Worm (Caenorhabditis elegans) whole organism, L2 larva: Measurements from ENCODE around the gene F45E1.1.

Source experiments
- ceh-82 ChIP-seq: fragments of 150-350 bp; optimal IDR thresholded peaks from 2 replicates; lab custom pipeline; 2014; ENCODE audit warnings: missing biosample characterization, missing genetic modification characterization
- elt-1 ChIP-seq: fragments of 150-350 bp; optimal IDR thresholded peaks from 2 replicates; lab custom pipeline; 2014; ENCODE audit warnings: missing biosample characterization, missing genetic modification characterization
- fos-1 ChIP-seq: fragments of 150-350 bp; optimal IDR thresholded peaks from 2 replicates; lab custom pipeline; 2014; ENCODE audit warnings: missing biosample characterization, missing genetic modification characterization
- lin-11 ChIP-seq: fragments of 150-350 bp; sonication (generic microtip); optimal IDR thresholded peaks from 2 replicates; lab custom pipeline; 2014; ENCODE audit warnings: missing biosample characterization, missing genetic modification characterization, inconsistent platforms, mixed read lengths
- lin-39 ChIP-seq: fragments of 150-350 bp; optimal IDR thresholded peaks from 2 replicates; lab custom pipeline; 2014; ENCODE audit warnings: missing biosample characterization, missing genetic modification reagents, missing genetic modification characterization
- nhr-11 ChIP-seq: fragments of 150-350 bp; optimal IDR thresholded peaks from 2 replicates; lab custom pipeline; 2014; ENCODE audit warnings: missing biosample characterization, missing genetic modification characterization
- nhr-12 ChIP-seq: fragments of 150-350 bp; optimal IDR thresholded peaks from 2 replicates; lab custom pipeline; 2014; ENCODE audit warnings: missing biosample characterization, missing genetic modification characterization
- nhr-237 ChIP-seq: fragments of 150-350 bp; optimal IDR thresholded peaks from 2 replicates; lab custom pipeline; 2014; ENCODE audit warnings: missing biosample characterization, missing genetic modification characterization
- sma-9 ChIP-seq, 2 experiments: fragments of 150-350 bp in 1 of 2; sonication (generic microtip) in 1 of 2; optimal IDR thresholded peaks; 2 replicates each; lab custom pipeline; 2014 to 2016; ENCODE audit warnings: missing genetic modification characterization in 2 of 2, mild to moderate bottlenecking in 1 of 2, missing biosample characterization in 1 of 2, missing compliant biosample characterization in 1 of 2, missing genetic modification reagents in 1 of 2, moderate library complexity in 1 of 2
- snpc-4 ChIP-seq: fragments of 150-350 bp; optimal IDR thresholded peaks from 2 replicates; lab custom pipeline; 2014; ENCODE audit warnings: missing biosample characterization, missing genetic modification characterization
- unc-62 ChIP-seq: fragments of 150-350 bp; optimal IDR thresholded peaks from 2 replicates; lab custom pipeline; 2014; ENCODE audit warnings: missing biosample characterization, missing genetic modification reagents, missing genetic modification characterization
- zag-1 ChIP-seq: fragments of 150-350 bp; optimal IDR thresholded peaks from 2 replicates; lab custom pipeline; 2014; ENCODE audit warnings: missing biosample characterization, missing genetic modification characterization

DNA sequence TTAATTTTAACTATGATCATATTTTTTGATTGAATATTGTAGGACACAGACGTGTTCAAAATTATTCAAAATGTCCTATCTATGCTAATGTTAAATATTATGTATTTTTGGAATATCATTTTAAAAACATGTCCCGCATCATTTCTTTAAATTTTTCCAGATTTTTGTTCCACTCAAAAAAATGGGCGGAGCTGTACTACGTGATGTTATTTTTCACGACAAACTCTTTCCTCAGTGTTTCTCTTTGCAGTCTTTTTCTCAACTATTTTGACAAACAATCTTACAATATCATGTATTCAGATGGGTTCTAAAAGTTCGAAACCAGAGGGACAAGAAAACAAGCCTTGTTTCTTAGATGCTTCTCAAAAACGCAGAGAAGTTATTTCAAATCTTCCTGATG lies 27.1 kb upstream of the F45E1.1 start, which contains the start of gene F45E1.5:
- TF ChIP-seq lin-39 (tag; lab: Kevin White, UChicago) (no peak), nhr-237 (no peak), snpc-4 (tag; lab: Kevin White, UChicago) (no peak), nhr-12 (tag; lab: Kevin White, UChicago) (no peak), elt-1 (tag; lab: Kevin White, UChicago) (no peak), sma-9 (GFP tag; optimal IDR thresholded peaks at IDR 0.05; lab: Kevin White, UChicago) (no peak), sma-9 (tag; optimal IDR thresholded peaks at IDR 0.05; lab: Kevin White, UChicago) (no peak), fos-1 (tag; lab: Kevin White, UChicago) (no peak), lin-11 (no peak), ceh-82 (no peak), unc-62 (GFP tag; lab: Kevin White, UChicago) (no peak), zag-1 (tag; lab: Kevin White, UChicago) (no peak), nhr-11 (no peak)
